Fruit fly (Drosophila melanogaster): ENCODE results near the gene mask.

dm6 chr3R:24202723-24203122 is 27.6 kb upstream of the mask start:
- no peak for TF ChIP-seq CTCF (optimal IDR thresholded peaks at IDR 0.05)
- TF ChIP-seq CG8478 (optimal IDR thresholded peaks at IDR 0.05), result no peak

Measured in S2 (cell line).